Worm (Caenorhabditis elegans): ENCODE measurements around the gene gadr-2.

The gadr-2 gene

DNA sequence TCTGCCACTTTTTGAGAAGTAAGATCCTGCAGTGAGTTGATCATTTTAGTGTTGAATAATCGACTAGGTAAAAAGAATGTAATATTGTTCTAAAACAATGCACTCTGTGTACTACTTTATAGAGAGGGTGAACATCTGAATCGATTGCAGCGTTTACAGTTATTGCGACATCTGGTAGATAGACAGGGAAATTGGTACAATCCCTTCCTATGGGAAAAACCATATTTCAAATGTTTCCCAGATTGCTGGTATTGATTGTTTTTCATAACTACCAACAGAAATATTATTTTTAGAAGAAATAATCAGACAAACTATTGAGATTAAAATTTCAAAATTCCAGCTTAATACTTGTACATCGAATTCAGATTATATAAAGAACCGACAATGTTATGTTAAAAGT lies at the start of gene gadr-2:
Gene gadr-2 (minus strand): TSS at position 101 of the 400 bp plus-strand sequence.
- TF ChIP-seq ztf-6 (GFP tag; IDR thresholded peaks at IDR 0.05) = no peak
- no peak for TF ChIP-seq attf-5 (GFP tag; optimal IDR thresholded peaks at IDR 0.05)
- no peak for TF ChIP-seq ceh-100 (GFP tag; IDR thresholded peaks at IDR 0.05)
- no peak for TF ChIP-seq zim-3 (tag; optimal IDR thresholded peaks at IDR 0.05)
- no peak for TF ChIP-seq ztf-26 (tag; optimal IDR thresholded peaks at IDR 0.05)
- TF ChIP-seq repo-1 (tag; optimal IDR thresholded peaks at IDR 0.05) = no peak
- TF ChIP-seq athp-1 (tag; optimal IDR thresholded peaks at IDR 0.05) = no peak
- TF ChIP-seq rpc-1 (optimal IDR thresholded peaks at IDR 0.05) = no peak
- TF ChIP-seq rpc-1 (tag; optimal IDR thresholded peaks at IDR 0.05) = no peak
- TF ChIP-seq attf-6 (GFP tag; IDR thresholded peaks at IDR 0.05) = no peak
- no peak for TF ChIP-seq unc-130 (GFP tag; optimal IDR thresholded peaks at IDR 0.05)

DNA sequence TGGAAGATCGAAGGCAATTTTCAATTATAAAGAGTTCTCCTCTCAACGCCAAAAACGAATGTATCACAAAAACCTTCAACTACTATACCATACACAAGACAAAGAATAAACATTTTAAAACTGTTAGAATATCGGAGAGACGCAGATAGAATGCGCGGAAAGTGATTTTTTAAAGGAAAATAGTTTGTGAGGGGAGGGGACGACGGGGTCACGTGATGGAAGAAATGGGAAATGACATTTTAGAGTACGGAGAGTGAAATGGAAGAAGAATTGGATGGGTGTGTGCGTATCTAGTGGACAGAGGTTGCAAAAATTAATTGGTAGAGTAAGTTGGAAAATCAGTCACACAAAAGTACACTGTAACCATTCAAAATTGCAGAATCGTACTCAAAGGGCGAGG lies 49.4 kb upstream of the gadr-2 start:
- TF ChIP-seq ccch-3 (GFP tag; optimal IDR thresholded peaks at IDR 0.05) (no peak), ztf-6 (GFP tag; IDR thresholded peaks at IDR 0.05) (no peak), lin-40 (tag; optimal IDR thresholded peaks at IDR 0.05) (peak; percentile 44), nhr-80 (tag; optimal IDR thresholded peaks at IDR 0.05) (no peak), ama-1 (optimal IDR thresholded peaks at IDR 0.05) (no peak), ama-1 (GFP tag; optimal IDR thresholded peaks at IDR 0.05) (no peak), dox-1 (GFP tag; IDR thresholded peaks at IDR 0.05) (0 out of 2 replicates have a peak, but pooled peaks have one; percentile 18), F23B12.7 (tag; optimal IDR thresholded peaks at IDR 0.05; ENCODE audit: insufficient read depth) (no peak)

DNA sequence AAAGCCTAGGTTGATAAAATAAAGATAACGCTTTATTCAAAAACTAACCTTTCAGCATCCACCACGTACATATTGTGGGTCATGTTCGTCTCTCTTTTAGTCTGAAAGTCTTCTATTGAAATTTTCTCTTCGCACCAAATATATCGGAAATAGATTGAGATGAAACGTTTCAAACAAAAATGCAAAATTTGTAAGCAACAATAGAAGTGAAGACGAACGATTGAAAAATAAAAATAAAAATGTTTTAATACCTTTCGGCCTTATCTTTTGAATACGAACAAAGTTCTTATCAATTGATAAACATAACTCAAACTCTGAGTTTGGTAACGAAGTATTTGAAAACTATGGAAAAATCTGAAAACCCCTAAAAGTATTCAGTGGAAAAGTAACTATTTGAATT lies 48.1 kb upstream of the gadr-2 start, which contains the start of gene F56H11.2:
Gene F56H11.2 (minus strand): TSS at position 101 of the 400 bp plus-strand sequence.
- TF ChIP-seq K11D2.4 (GFP tag; IDR thresholded peaks at IDR 0.05) (no peak), F10E7.11 (tag; optimal IDR thresholded peaks at IDR 0.05) (no peak), F52B5.7 (tag; optimal IDR thresholded peaks at IDR 0.05) (no peak), Y79H2A.3 (GFP tag; conservative IDR thresholded peaks at IDR 0.05) (no peak), ztf-18 (tag; optimal IDR thresholded peaks at IDR 0.05) (no peak), attf-3 (GFP tag; conservative IDR thresholded peaks at IDR 0.05) (no peak), xnd-1 (tag; optimal IDR thresholded peaks at IDR 0.05) (no peak), egrh-3 (GFP tag; IDR thresholded peaks at IDR 0.05) (no peak), lag-1 (GFP tag; IDR thresholded peaks at IDR 0.05) (no peak), akir-1 (GFP tag; optimal IDR thresholded peaks at IDR 0.05) (no peak), mxl-1 (tag; optimal IDR thresholded peaks at IDR 0.05) (no peak), F33H1.4 (GFP tag; IDR thresholded peaks at IDR 0.05) (no peak), bed-1 (GFP tag; IDR thresholded peaks at IDR 0.05) (no peak), Y53F4B.3 (GFP tag; IDR thresholded peaks at IDR 0.05) (no peak), F37B4.10 (GFP tag; IDR thresholded peaks at IDR 0.05) (no peak), B0019.2 (GFP tag; conservative IDR thresholded peaks at IDR 0.05) (no peak), lin-54 (GFP tag; optimal IDR thresholded peaks at IDR 0.05) (no peak), sea-2 (GFP tag; IDR thresholded peaks at IDR 0.05) (no peak), lsy-27 (tag; optimal IDR thresholded peaks at IDR 0.05; ENCODE audit: borderline replicate concordance, insufficient read depth) (no peak), lir-1 (GFP tag; conservative IDR thresholded peaks at IDR 0.05) (no peak)

DNA sequence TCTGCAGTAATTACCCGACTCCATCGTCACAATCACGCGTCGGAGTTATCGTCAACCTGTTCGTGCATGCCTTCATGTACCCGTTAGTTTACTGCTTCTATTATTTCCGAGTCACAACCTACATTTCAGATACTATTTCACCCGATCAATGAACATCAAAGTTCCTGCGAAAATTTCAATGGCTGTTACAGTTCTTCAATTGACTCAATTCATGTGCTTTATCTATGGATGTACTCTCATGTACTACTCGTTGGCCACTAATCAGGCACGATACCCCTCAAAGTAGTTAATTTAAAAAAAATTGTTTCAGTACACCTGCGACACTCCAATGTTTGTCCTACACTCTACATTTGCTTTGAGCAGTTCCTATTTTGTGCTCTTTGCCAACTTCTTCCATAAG lies 45.8 kb upstream of the gadr-2 start:
- TF ChIP-seq pbrm-1 (GFP tag; IDR thresholded peaks at IDR 0.05) (no peak), K12H6.12 (tag; optimal IDR thresholded peaks at IDR 0.05) (no peak), cebp-2 (GFP tag; IDR thresholded peaks at IDR 0.05) (no peak), F57A8.1 (GFP tag; optimal IDR thresholded peaks at IDR 0.05) (no peak), ztf-6 (GFP tag; IDR thresholded peaks at IDR 0.05) (no peak), mes-4 (tag; optimal IDR thresholded peaks at IDR 0.05) (no peak), fkh-3 (tag; optimal IDR thresholded peaks at IDR 0.05) (no peak), ceh-40 (GFP tag; IDR thresholded peaks at IDR 0.05) (no peak), ztf-25 (GFP tag; IDR thresholded peaks at IDR 0.05) (no peak), zfh-2 (GFP tag; conservative IDR thresholded peaks at IDR 0.05) (no peak), let-607 (tag; optimal IDR thresholded peaks at IDR 0.05) (no peak), ceh-58 (GFP tag; IDR thresholded peaks at IDR 0.05) (no peak)

Measured in whole organism, young adult.